Fruit fly (Drosophila melanogaster) whole organism, embryonic: Measurements from ENCODE around the gene CG14400.

Experiments used
- CG11247 ChIP-seq: fragments of 200-800 bp; sonication (Bioruptor generic); IDR thresholded peaks from 2 replicates; pipeline ENCODE4 v1.3.6; 2022; ENCODE audit warnings: missing biosample characterization, missing genetic modification characterization
- CG11456 ChIP-seq: fragments of 200-800 bp; sonication (Bioruptor generic); IDR thresholded peaks from 3 replicates; pipeline ENCODE4 v1.3.6; 2022; ENCODE audit warnings: missing biosample characterization, missing genetic modification characterization
- CG13296 ChIP-seq: fragments of 200-800 bp; sonication (Bioruptor generic); optimal IDR thresholded peaks from 3 replicates; lab custom pipeline; 2018; ENCODE audit warnings: missing biosample characterization, mild to moderate bottlenecking, missing genetic modification characterization
- CG14050 ChIP-seq: fragments of 200-800 bp; sonication (Bioruptor generic); IDR thresholded peaks from 3 replicates; pipeline ENCODE4 v1.3.6; 2022; ENCODE audit warnings: missing biosample characterization, missing genetic modification characterization
- CG1832 ChIP-seq: fragments of 200-800 bp; sonication (Bioruptor generic); optimal IDR thresholded peaks from 2 replicates; lab custom pipeline; 2017; ENCODE audit warnings: missing biosample characterization, mild to moderate bottlenecking, missing genetic modification characterization, inconsistent platforms
- CG18619 ChIP-seq: fragments of 200-800 bp; sonication (Bioruptor generic); optimal IDR thresholded peaks from 3 replicates; lab custom pipeline; 2017; ENCODE audit warnings: missing biosample characterization, mild to moderate bottlenecking, missing genetic modification characterization
- CG2199 ChIP-seq: fragments of 200-800 bp; sonication (Bioruptor generic); IDR thresholded peaks from 3 replicates; pipeline ENCODE4 v1.3.6; 2022; ENCODE audit warnings: missing biosample characterization, missing genetic modification characterization
- CG4404 ChIP-seq: fragments of 200-800 bp; sonication (Bioruptor generic); IDR thresholded peaks from 2 replicates; pipeline ENCODE4 v1.3.6; 2022; ENCODE audit warnings: missing biosample characterization, missing genetic modification characterization
- CG5180 ChIP-seq: fragments of 200-800 bp; sonication (Bioruptor generic); optimal IDR thresholded peaks from 3 replicates; lab custom pipeline; 2017; ENCODE audit warnings: missing biosample characterization, missing genetic modification characterization, mild to moderate bottlenecking, moderate library complexity, missing genetic modification reagents
- CG6654 ChIP-seq: fragments of 200-800 bp; sonication (Bioruptor generic); optimal IDR thresholded peaks from 2 replicates; lab custom pipeline; 2017; ENCODE audit warnings: missing biosample characterization, mild to moderate bottlenecking, missing genetic modification characterization
- CG9437 ChIP-seq: fragments of 200-800 bp; sonication (Bioruptor generic); optimal IDR thresholded peaks from 2 replicates; lab custom pipeline; 2018; ENCODE audit warnings: missing biosample characterization, mild to moderate bottlenecking, missing genetic modification characterization
- Deaf1 ChIP-seq: fragments of 200-800 bp; optimal IDR thresholded peaks from 3 replicates; lab custom pipeline; 2019; ENCODE audit warnings: missing biosample characterization, mild to moderate bottlenecking, missing genetic modification characterization, moderate library complexity
- Dek ChIP-seq: fragments of 200-800 bp; sonication (Bioruptor generic); optimal IDR thresholded peaks from 3 replicates; lab custom pipeline; 2019; ENCODE audit warnings: missing biosample characterization, mild to moderate bottlenecking, missing genetic modification characterization, moderate library complexity
- H15 ChIP-seq: fragments of 200-800 bp; sonication (Bioruptor generic); IDR thresholded peaks from 3 replicates; pipeline ENCODE4 v1.3.6; 2022; ENCODE audit warnings: missing biosample characterization, missing genetic modification characterization
- Hand ChIP-seq: fragments of 200-800 bp; sonication (Bioruptor generic); optimal IDR thresholded peaks from 2 replicates; lab custom pipeline; 2017; ENCODE audit warnings: mild to moderate bottlenecking, missing biosample characterization, missing genetic modification reagents, missing genetic modification characterization
- HmgD ChIP-seq: fragments of 200-800 bp; sonication (Bioruptor generic); optimal IDR thresholded peaks from 3 replicates; lab custom pipeline; 2016; ENCODE audit warnings: missing biosample characterization, missing genetic modification characterization
- Max ChIP-seq: fragments of 200-800 bp; sonication (Bioruptor generic); optimal IDR thresholded peaks from 2 replicates; lab custom pipeline; 2016; ENCODE audit warnings: missing biosample characterization, mild to moderate bottlenecking, missing genetic modification characterization
- Med ChIP-seq: fragments of 200-800 bp; sonication (Bioruptor generic); peaks from one replicate; lab custom pipeline; 2016; ENCODE audit warnings: missing biosample characterization, missing genetic modification characterization, mild to moderate bottlenecking, inconsistent platforms, moderate library complexity
- Meics ChIP-seq: fragments of 200-800 bp; sonication (Bioruptor generic); optimal IDR thresholded peaks from 2 replicates; lab custom pipeline; 2017; ENCODE audit warnings: missing biosample characterization, mild to moderate bottlenecking, missing genetic modification characterization
- Nf-YB ChIP-seq: fragments of 200-800 bp; sonication (Bioruptor generic); optimal IDR thresholded peaks from 3 replicates; lab custom pipeline; 2019; ENCODE audit warnings: missing biosample characterization, mild to moderate bottlenecking, missing genetic modification characterization, moderate library complexity
- Optix ChIP-seq: fragments of 200-800 bp; sonication (Bioruptor generic); IDR thresholded peaks from 3 replicates; pipeline ENCODE4 v1.3.6; 2022; ENCODE audit warnings: missing biosample characterization, missing genetic modification characterization
- Ssrp ChIP-seq: fragments of 200-800 bp; sonication (Bioruptor generic); optimal IDR thresholded peaks from 2 replicates; lab custom pipeline; 2018; ENCODE audit warnings: missing biosample characterization, mild to moderate bottlenecking, missing genetic modification characterization, moderate library complexity
- abd-A ChIP-seq: fragments of 200-800 bp; sonication (Bioruptor generic); optimal IDR thresholded peaks from 3 replicates; lab custom pipeline; 2019; ENCODE audit warnings: missing biosample characterization, mild to moderate bottlenecking, missing genetic modification characterization, moderate library complexity
- ara ChIP-seq: fragments of 200-800 bp; sonication (Bioruptor generic); IDR thresholded peaks from 2 replicates; pipeline ENCODE4 v1.3.6; 2022; ENCODE audit warnings: missing biosample characterization, missing genetic modification characterization
- ase ChIP-seq: fragments of 200-800 bp; sonication (Bioruptor generic); IDR thresholded peaks from 3 replicates; pipeline ENCODE4 v1.3.6; 2022; ENCODE audit warnings: missing biosample characterization, missing genetic modification characterization
- az2 ChIP-seq: fragments of 200-800 bp; sonication (Bioruptor generic); optimal IDR thresholded peaks from 3 replicates; lab custom pipeline; 2016; ENCODE audit warnings: missing biosample characterization, missing genetic modification characterization
- caup ChIP-seq: fragments of 200-800 bp; sonication (Bioruptor generic); optimal IDR thresholded peaks from 3 replicates; lab custom pipeline; 2017; ENCODE audit warnings: missing biosample characterization, mild to moderate bottlenecking, missing genetic modification characterization, moderate library complexity; ENCODE audit not compliant: severe bottlenecking
- chinmo ChIP-seq: fragments of 200-800 bp; sonication (Bioruptor generic); IDR thresholded peaks from 4 replicates; pipeline ENCODE4 v1.3.6; 2022; ENCODE audit warnings: missing biosample characterization, missing genetic modification characterization; ENCODE audit not compliant: partially characterized antibody
- dati ChIP-seq: fragments of 200-800 bp; sonication (Bioruptor generic); IDR thresholded peaks from 2 replicates; pipeline ENCODE4 v1.3.6; 2022; ENCODE audit warnings: missing biosample characterization, missing genetic modification characterization
- dpn ChIP-seq, 2 experiments: fragments of 200-800 bp; sonication (Bioruptor generic); optimal IDR thresholded peaks; 3 replicates each; lab custom pipeline; 2016; ENCODE audit warnings: missing biosample characterization in 2 of 2, missing genetic modification characterization in 2 of 2
- dysf ChIP-seq: fragments of 200-800 bp; sonication (Bioruptor generic); IDR thresholded peaks from 3 replicates; pipeline ENCODE4 v1.3.6; 2022; ENCODE audit warnings: missing biosample characterization, missing genetic modification characterization
- ems ChIP-seq: fragments of 200-800 bp; sonication (Bioruptor generic); optimal IDR thresholded peaks from 3 replicates; lab custom pipeline; 2016; ENCODE audit warnings: missing biosample characterization, missing genetic modification characterization
- en ChIP-seq: fragments of 200-800 bp; sonication (Bioruptor generic); optimal IDR thresholded peaks from 2 replicates; lab custom pipeline; 2016; ENCODE audit warnings: missing biosample characterization, missing genetic modification characterization
- ewg ChIP-seq: fragments of 200-800 bp; sonication (Bioruptor generic); optimal IDR thresholded peaks from 3 replicates; lab custom pipeline; 2017; ENCODE audit warnings: mild to moderate bottlenecking, missing biosample characterization, missing genetic modification reagents, missing genetic modification characterization
- gro ChIP-seq: fragments of 200-800 bp; sonication (Bioruptor generic); optimal IDR thresholded peaks from 2 replicates; lab custom pipeline; 2016; ENCODE audit warnings: missing biosample characterization, missing genetic modification characterization
- hbn ChIP-seq: fragments of 200-800 bp; sonication (Bioruptor generic); IDR thresholded peaks from 2 replicates; pipeline ENCODE4 v1.3.6; 2022; ENCODE audit warnings: missing biosample characterization, missing genetic modification characterization; ENCODE audit not compliant: partially characterized antibody
- hkb ChIP-seq, 2 experiments: fragments of 200-800 bp in 1 of 2; fragments of >200 bp in 1 of 2; sonication (Bioruptor generic) in 1 of 2; IDR thresholded peaks in 1 of 2; optimal IDR thresholded peaks in 1 of 2; 2 replicates each; pipeline versions ENCODE4 v1.3.6 to Lab custom; 2017 to 2022; ENCODE audit warnings: missing biosample characterization in 1 of 2, missing genetic modification characterization in 1 of 2
- insv ChIP-seq, 2 experiments: fragments of 200-800 bp; sonication (Bioruptor generic); optimal IDR thresholded peaks; 3 replicates each; lab custom pipeline; 2016 to 2018; ENCODE audit warnings: missing biosample characterization in 2 of 2, missing genetic modification characterization in 2 of 2
- kah ChIP-seq: fragments of 200-800 bp; sonication (Bioruptor generic); optimal IDR thresholded peaks from 2 replicates; lab custom pipeline; 2018; ENCODE audit warnings: missing biosample characterization, mild to moderate bottlenecking, missing genetic modification characterization
- ken ChIP-seq: fragments of 200-800 bp; sonication (Bioruptor generic); IDR thresholded peaks from 3 replicates; pipeline ENCODE4 v1.3.6; 2022; ENCODE audit warnings: missing biosample characterization, missing genetic modification characterization
- kni ChIP-seq: fragments of 200-800 bp; sonication (Bioruptor generic); optimal IDR thresholded peaks from 3 replicates; lab custom pipeline; 2017; ENCODE audit warnings: mild to moderate bottlenecking, missing biosample characterization, missing genetic modification reagents, missing genetic modification characterization
- lola ChIP-seq, 3 experiments: fragments of >200 bp in 2 of 3; fragments of 200-800 bp in 1 of 3; sonication (Bioruptor generic) in 1 of 3; optimal IDR thresholded peaks; 2 replicates each; lab custom pipeline; 2017 to 2019; ENCODE audit warnings: missing biosample characterization in 3 of 3, missing genetic modification characterization in 3 of 3, mild to moderate bottlenecking in 1 of 3, moderate library complexity in 1 of 3
- pum ChIP-seq: fragments of 200-800 bp; sonication (Bioruptor generic); optimal IDR thresholded peaks from 2 replicates; lab custom pipeline; 2016; ENCODE audit warnings: missing biosample characterization, missing genetic modification characterization
- ro ChIP-seq: fragments of 200-800 bp; sonication (Bioruptor generic); IDR thresholded peaks from 2 replicates; pipeline ENCODE4 v1.3.6; 2022; ENCODE audit warnings: missing biosample characterization, missing genetic modification characterization
- sd ChIP-seq: fragments of 200-800 bp; sonication (Bioruptor generic); optimal IDR thresholded peaks from 3 replicates; lab custom pipeline; 2018; ENCODE audit warnings: missing biosample characterization, mild to moderate bottlenecking, missing genetic modification characterization, moderate library complexity
- sens ChIP-seq: fragments of 200-800 bp; sonication (Bioruptor generic); peaks from one replicate; lab custom pipeline; 2016; ENCODE audit warnings: missing biosample characterization, missing genetic modification characterization
- sug ChIP-seq: fragments of 200-800 bp; optimal IDR thresholded peaks from 2 replicates; lab custom pipeline; 2019; ENCODE audit warnings: missing biosample characterization, mild to moderate bottlenecking, missing genetic modification characterization, moderate library complexity
- twi ChIP-seq: fragments of 200-800 bp; optimal IDR thresholded peaks from 2 replicates; lab custom pipeline; 2019; ENCODE audit warnings: missing biosample characterization, mild to moderate bottlenecking, missing genetic modification characterization, moderate library complexity

The CG14400 gene

dm6 chr2L:20864764-20865265, 7.1 kb upstream of the CG14400 start, which contains the start of gene CG9338 (continued):
- peak; percentile 97 for TF ChIP-seq Med (GFP tag; lab: Kevin White, UChicago)
- TF ChIP-seq ems (GFP tag; lab: Kevin White, UChicago), result peak; percentile 86
- TF ChIP-seq Ssrp (tag; lab: Kevin White, UChicago), result peak; percentile 61
- peak; percentile 87 for TF ChIP-seq kah
- peak; percentile 93 for TF ChIP-seq H15 (GFP tag; lab: Robert Waterston, UW)
- peak; percentile 82 for TF ChIP-seq Dek (tag; lab: Kevin White, UChicago)
- TF ChIP-seq CG4404 (GFP tag; lab: Robert Waterston, UW), result peak; percentile 81
- TF ChIP-seq Nf-YB (GFP tag; lab: Kevin White, UChicago), result peak; percentile 57
- TF ChIP-seq ken (GFP tag; lab: Robert Waterston, UW), result no peak; the same call in 2 of the 3 replicates
- TF ChIP-seq dpn (GFP tag; optimal IDR thresholded peaks at IDR 0.05; lab: Kevin White, UChicago), result peak; percentile 85 to 86
- TF ChIP-seq chinmo, result 0 out of 4 replicates have a peak, but pooled peaks have one; percentile 70
- TF ChIP-seq ase (GFP tag; lab: Robert Waterston, UW), result peak; percentile 88
- TF ChIP-seq ara (GFP tag; lab: Robert Waterston, UW), result peak; percentile 93
- TF ChIP-seq CG11247, result peak; percentile 44; the same call in 1 of the 2 replicates
- TF ChIP-seq sug (tag; lab: Kevin White, UChicago), result peak; percentile 80
- TF ChIP-seq CG6654 (GFP tag; lab: Kevin White, UChicago), result peak; percentile 80
- TF ChIP-seq CG11456 (GFP tag; lab: Robert Waterston, UW), result no peak; the same call in 1 of the 3 replicates
- TF ChIP-seq dysf (GFP tag; lab: Robert Waterston, UW), result peak; percentile 85
- TF ChIP-seq CG2199 (GFP tag; lab: Robert Waterston, UW), result peak; percentile 86
- peak; percentile 94 for TF ChIP-seq CG13296 (GFP tag; lab: Kevin White, UChicago)
- peak; percentile 54 for TF ChIP-seq CG18619
- peak; percentile 72 for TF ChIP-seq Max (GFP tag; lab: Kevin White, UChicago)
- peak; percentile 60 for TF ChIP-seq ewg (GFP tag; lab: Kevin White, UChicago)
- TF ChIP-seq lola (GFP tag; optimal IDR thresholded peaks at IDR 0.05; lab: Kevin White, UChicago), result peak in 1 of 3 experiments; percentile 57
- TF ChIP-seq Deaf1 (tag; lab: Kevin White, UChicago), result peak; percentile 66
- TF ChIP-seq gro (GFP tag; lab: Kevin White, UChicago), result peak; percentile 86
- peak; percentile 92 for TF ChIP-seq abd-A
- peak; percentile 64 for TF ChIP-seq HmgD
- TF ChIP-seq en, result peak; percentile 71
- TF ChIP-seq Optix (GFP tag; lab: Robert Waterston, UW), result peak; percentile 77
- peak; percentile 78 for TF ChIP-seq az2
- peak; percentile 81 for TF ChIP-seq pum (GFP tag; lab: Kevin White, UChicago)
- no peak for TF ChIP-seq ro
- TF ChIP-seq sd (tag; lab: Kevin White, UChicago), result peak; percentile 88
- TF ChIP-seq, all 482 proteins: peak for 401

- TF ChIP-seq hkb (optimal IDR thresholded peaks at IDR 0.05; lab: Kevin White, UChicago) (no peak), hkb (GFP tag; IDR thresholded peaks at IDR 0.05; lab: Robert Waterston, UW) (0 out of 2 replicates have a peak, but pooled peaks have one; percentile 15), twi (no peak), Meics (GFP tag; lab: Kevin White, UChicago) (peak; percentile 17), CG1832 (GFP tag; lab: Kevin White, UChicago) (no peak), hbn (GFP tag; lab: Robert Waterston, UW) (no peak), kni (GFP tag; lab: Kevin White, UChicago) (peak; percentile 49), Hand (no peak), CG9437 (no peak), caup (GFP tag; lab: Kevin White, UChicago) (no peak), CG5180 (no peak), insv (GFP tag; optimal IDR thresholded peaks at IDR 0.05; lab: Kevin White, UChicago) (peak in 1 of 2 experiments; percentile 79), CG14050 (GFP tag; lab: Robert Waterston, UW) (no peak), dati (GFP tag; lab: Robert Waterston, UW) (no peak), sens (GFP tag; lab: Kevin White, UChicago) (peak; percentile 84)
Observed at dm6 chr2L:20858371-20859340, 965 bp upstream of the CG14400 start, which contains the start of gene bero. bero (plus strand) TSS chr2L:20858695.
